Fruit fly (Drosophila melanogaster) whole organism, pupa: ENCODE measurements around the gene CG5171.

ENCODE experiments used
- CG10348 ChIP-seq: fragments of 200-800 bp; sonication (Bioruptor generic); IDR thresholded peaks from 2 replicates; pipeline ENCODE4 v1.3.6; 2022; ENCODE audit warnings: missing biosample characterization, missing genetic modification characterization
- CG12605 ChIP-seq: fragments of 200-800 bp; sonication (Bioruptor generic); IDR thresholded peaks from 2 replicates; pipeline ENCODE4 v1.3.6; 2022; ENCODE audit warnings: missing biosample characterization, missing genetic modification characterization
- CG13204 ChIP-seq: fragments of 200-800 bp; sonication (Bioruptor generic); optimal IDR thresholded peaks from 2 replicates; lab custom pipeline; 2018; ENCODE audit warnings: missing biosample characterization, mild to moderate bottlenecking, missing genetic modification characterization, moderate library complexity
- CG14655 ChIP-seq: fragments of 200-800 bp; sonication (Bioruptor generic); optimal IDR thresholded peaks from 3 replicates; lab custom pipeline; 2017; ENCODE audit warnings: mild to moderate bottlenecking, missing biosample characterization, missing genetic modification reagents, missing genetic modification characterization
- CG32121 ChIP-seq: fragments of 200-800 bp; sonication (Bioruptor generic); IDR thresholded peaks from 2 replicates; pipeline ENCODE4 v1.3.6; 2022; ENCODE audit warnings: missing biosample characterization, missing genetic modification characterization
- CG8301 ChIP-seq: fragments of 200-800 bp; sonication (Bioruptor generic); optimal IDR thresholded peaks from 2 replicates; lab custom pipeline; 2018; ENCODE audit warnings: missing biosample characterization, mild to moderate bottlenecking, missing genetic modification characterization
- CG9948 ChIP-seq: fragments of 200-800 bp; sonication (Bioruptor generic); optimal IDR thresholded peaks from 2 replicates; lab custom pipeline; 2018; ENCODE audit warnings: missing biosample characterization, mild to moderate bottlenecking, missing genetic modification characterization, moderate library complexity
- D1 ChIP-seq: fragments of 200-800 bp; sonication (Bioruptor generic); optimal IDR thresholded peaks from 2 replicates; lab custom pipeline; 2018; ENCODE audit warnings: missing biosample characterization, mild to moderate bottlenecking, missing genetic modification characterization, moderate library complexity
- EcR ChIP-seq: fragments of 200-800 bp; sonication (Bioruptor generic); optimal IDR thresholded peaks from 3 replicates; lab custom pipeline; 2019; ENCODE audit warnings: missing biosample characterization, missing genetic modification characterization, mild to moderate bottlenecking, moderate library complexity, missing genetic modification reagents
- Ets98B ChIP-seq: fragments of 200-800 bp; sonication (Bioruptor generic); IDR thresholded peaks from 2 replicates; pipeline ENCODE4 v1.3.6; 2022; ENCODE audit warnings: missing biosample characterization, missing genetic modification characterization
- fd96Ca ChIP-seq: fragments of 200-800 bp; sonication (Bioruptor generic); IDR thresholded peaks from 3 replicates; pipeline ENCODE4 v1.3.6; 2022; ENCODE audit warnings: missing biosample characterization, missing genetic modification characterization
- gl ChIP-seq: fragments of 200-800 bp; sonication (Bioruptor generic); optimal IDR thresholded peaks from 2 replicates; lab custom pipeline; 2018; ENCODE audit warnings: missing biosample characterization, mild to moderate bottlenecking, missing genetic modification characterization
- rn ChIP-seq: fragments of 200-800 bp; sonication (Bioruptor generic); IDR thresholded peaks from 2 replicates; pipeline ENCODE4 v1.3.6; 2022; ENCODE audit warnings: missing biosample characterization, missing genetic modification characterization

DNA sequence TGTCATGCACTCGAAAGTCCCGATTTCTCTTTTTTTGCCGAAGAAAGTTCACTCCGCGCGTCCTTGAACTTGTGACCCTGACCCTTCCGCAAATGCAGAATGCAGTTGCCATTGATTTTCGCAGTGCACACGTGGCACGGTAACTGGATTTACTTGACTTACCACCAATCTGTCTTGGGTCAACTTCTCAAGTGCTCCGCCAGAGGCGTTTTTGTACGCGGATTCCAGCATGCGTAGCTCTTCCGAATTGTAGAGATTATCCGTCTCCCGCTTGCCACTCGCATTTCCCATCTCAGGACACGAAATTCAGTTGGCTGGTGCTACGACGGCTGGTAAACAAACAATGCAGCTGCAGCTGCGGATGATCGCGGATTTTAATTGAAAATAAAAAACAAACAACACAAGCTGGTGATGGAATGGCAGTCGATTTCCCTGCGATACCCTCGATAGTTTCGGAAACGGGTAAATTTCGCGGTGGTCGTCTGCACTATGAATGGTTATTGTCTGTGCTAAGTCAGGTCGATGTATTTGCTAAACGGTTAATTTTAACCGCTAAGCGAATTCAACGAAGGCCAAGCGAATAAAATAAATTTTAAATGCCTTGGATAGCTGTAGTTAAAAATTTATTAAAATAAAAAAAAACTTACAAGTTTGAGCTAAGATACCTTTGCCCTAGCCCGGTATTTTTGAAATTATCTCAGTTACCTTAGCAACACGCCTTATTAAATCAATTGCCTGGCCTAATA, 13.1 kb upstream of the CG5171 start, which contains the start of the genes CG5149 and gudu:
- TF ChIP-seq CG12605 (GFP tag; lab: Robert Waterston, UW) (no peak), CG13204 (GFP tag; lab: Kevin White, UChicago) (no peak), CG8301 (tag; lab: Kevin White, UChicago) (no peak), Ets98B (peak; percentile 24; the same call in 1 of the 2 replicates), CG10348 (GFP tag; lab: Robert Waterston, UW) (no peak), CG14655 (GFP tag; lab: Kevin White, UChicago) (no peak), D1 (peak; percentile 14), EcR (GFP tag; lab: Kevin White, UChicago) (peak; percentile 59), fd96Ca (GFP tag; lab: Robert Waterston, UW) (peak; percentile 62; the same call in 2 of the 3 replicates), rn (GFP tag; lab: Robert Waterston, UW) (0 out of 2 replicates have a peak, but pooled peaks have one; percentile 17), gl (tag; lab: Kevin White, UChicago) (no peak), CG9948 (no peak), CG32121 (GFP tag; lab: Robert Waterston, UW) (no peak)
